Worm (Caenorhabditis elegans) whole organism, L2 larva: Measurements from ENCODE around the gene srd-26.

Source experiments
- R02D3.7 ChIP-seq: fragments of 150-350 bp; optimal IDR thresholded peaks from 2 replicates; lab custom pipeline; 2014; ENCODE audit warnings: missing biosample characterization, missing genetic modification characterization
- aly-2 ChIP-seq: fragments of 150-350 bp; optimal IDR thresholded peaks from 2 replicates; lab custom pipeline; 2014; ENCODE audit warnings: missing biosample characterization, missing genetic modification characterization
- ama-1 ChIP-seq: fragments of 150-350 bp; optimal IDR thresholded peaks from 2 replicates; lab custom pipeline; 2018; ENCODE audit warnings: inconsistent platforms
- elt-1 ChIP-seq: fragments of 150-350 bp; optimal IDR thresholded peaks from 2 replicates; lab custom pipeline; 2014; ENCODE audit warnings: missing biosample characterization, missing genetic modification characterization
- lsy-2 ChIP-seq, 2 experiments: fragments of 150-350 bp in 1 of 2; sonication (generic microtip) in 1 of 2; optimal IDR thresholded peaks; 2 replicates each; lab custom pipeline; 2014 to 2017; ENCODE audit warnings: missing biosample characterization in 2 of 2, missing genetic modification characterization in 2 of 2
- skn-1 ChIP-seq: sonication (generic microtip); optimal IDR thresholded peaks from 2 replicates; lab custom pipeline; 2017; ENCODE audit warnings: missing biosample characterization, missing genetic modification characterization
- snpc-4 ChIP-seq: fragments of 150-350 bp; optimal IDR thresholded peaks from 2 replicates; lab custom pipeline; 2014; ENCODE audit warnings: missing biosample characterization, missing genetic modification characterization
- unc-55 ChIP-seq: fragments of 150-350 bp; sonication (generic microtip); optimal IDR thresholded peaks from 3 replicates; lab custom pipeline; 2014; ENCODE audit warnings: missing biosample characterization, missing genetic modification reagents, missing genetic modification characterization
- unc-62 ChIP-seq: fragments of 150-350 bp; optimal IDR thresholded peaks from 2 replicates; lab custom pipeline; 2014; ENCODE audit warnings: missing biosample characterization, missing genetic modification reagents, missing genetic modification characterization
- ztf-1 ChIP-seq: fragments of 200-800 bp; sonication (Bioruptor generic); conservative IDR thresholded peaks from 2 replicates; pipeline ENCODE4 v1.3.6; 2022; ENCODE audit warnings: missing genetic modification characterization, missing compliant biosample characterization
- ztf-11 ChIP-seq: sonication (generic microtip); optimal IDR thresholded peaks from 2 replicates; lab custom pipeline; 2017; ENCODE audit warnings: missing biosample characterization, missing genetic modification characterization
- ztf-4 ChIP-seq: fragments of 150-350 bp; optimal IDR thresholded peaks from 2 replicates; lab custom pipeline; 2014; ENCODE audit warnings: missing biosample characterization, missing genetic modification characterization

DNA sequence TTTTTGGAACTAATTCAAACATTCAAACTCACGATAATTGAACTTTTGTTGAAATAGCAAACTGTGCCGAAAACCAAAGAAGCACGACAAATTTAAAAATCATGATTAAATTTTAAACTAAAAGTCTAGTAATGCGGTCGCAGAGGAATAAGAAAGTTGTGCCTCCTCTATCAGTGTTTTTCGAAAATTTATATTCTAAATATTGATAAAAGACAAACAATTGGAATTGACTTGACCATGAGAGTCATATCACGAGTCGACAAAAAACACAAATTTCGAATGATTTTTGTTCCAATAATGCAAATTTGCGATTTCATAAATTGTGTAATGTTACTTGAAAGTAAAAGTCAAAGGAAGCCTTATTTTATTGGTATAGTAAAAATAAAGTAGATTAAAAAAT, 2.1 kb downstream of the srd-26 start, which contains the start of gene cest-1.2:
- TF ChIP-seq lsy-2 (tag; optimal IDR thresholded peaks at IDR 0.05; lab: Kevin White, UChicago) (no peak), ztf-1 (GFP tag; lab: Robert Waterston, UW) (no peak), ama-1 (lab: Kevin White, UChicago) (no peak), ztf-4 (tag; lab: Kevin White, UChicago) (no peak), aly-2 (tag; lab: Kevin White, UChicago) (no peak), unc-62 (no peak), ztf-11 (tag; lab: Kevin White, UChicago) (no peak), elt-1 (tag; lab: Kevin White, UChicago) (no peak), R02D3.7 (tag; lab: Kevin White, UChicago) (no peak), unc-55 (GFP tag; lab: Kevin White, UChicago) (no peak), snpc-4 (tag; lab: Kevin White, UChicago) (no peak), skn-1 (tag; lab: Kevin White, UChicago) (no peak)
